Worm (Caenorhabditis elegans) whole organism, late embryonic: Measurements from ENCODE around the gene clec-121.

ENCODE experiments used
- C08G9.2 ChIP-seq: sonication (generic microtip); optimal IDR thresholded peaks from 2 replicates; lab custom pipeline; 2016; ENCODE audit warnings: mild to moderate bottlenecking, missing genetic modification characterization, moderate library complexity, missing compliant biosample characterization
- C38D4.7 ChIP-seq: fragments of 200-800 bp; sonication (Bioruptor generic); optimal IDR thresholded peaks from 2 replicates; lab custom pipeline; 2018; ENCODE audit warnings: mild to moderate bottlenecking, missing genetic modification characterization, moderate library complexity, missing compliant biosample characterization
- K09A11.1 ChIP-seq: sonication (generic microtip); optimal IDR thresholded peaks from 2 replicates; lab custom pipeline; 2017; ENCODE audit warnings: antibody characterized with exemption, mild to moderate bottlenecking, missing genetic modification characterization, missing compliant biosample characterization; ENCODE audit not compliant: insufficient read depth
- Y22D7AL.16 ChIP-seq: sonication (generic microtip); optimal IDR thresholded peaks from 2 replicates; lab custom pipeline; 2016; ENCODE audit warnings: missing genetic modification characterization, missing compliant biosample characterization
- ahr-1 ChIP-seq: sonication (generic microtip); optimal IDR thresholded peaks from 2 replicates; lab custom pipeline; 2016; ENCODE audit warnings: missing genetic modification characterization, missing compliant biosample characterization
- ceh-19 ChIP-seq: fragments of 200-800 bp; sonication (Bioruptor generic); optimal IDR thresholded peaks from 2 replicates; lab custom pipeline; 2018; ENCODE audit warnings: mild to moderate bottlenecking, missing genetic modification characterization, missing compliant biosample characterization
- ceh-30 ChIP-seq: fragments of 150-350 bp; optimal IDR thresholded peaks from 2 replicates; lab custom pipeline; 2014; ENCODE audit warnings: missing biosample characterization, missing genetic modification characterization
- ceh-34 ChIP-seq: sonication (generic microtip); optimal IDR thresholded peaks from 2 replicates; lab custom pipeline; 2016; ENCODE audit warnings: mild to moderate bottlenecking, missing genetic modification characterization, missing compliant biosample characterization
- ceh-45 ChIP-seq: fragments of 200-800 bp; sonication (Bioruptor generic); IDR thresholded peaks from 2 replicates; pipeline ENCODE4 v1.3.6; 2022; ENCODE audit warnings: missing genetic modification reagents, missing genetic modification characterization, missing compliant biosample characterization
- ceh-9 ChIP-seq: sonication (generic microtip); optimal IDR thresholded peaks from 2 replicates; lab custom pipeline; 2016; ENCODE audit warnings: mild to moderate bottlenecking, missing genetic modification characterization, inconsistent platforms, missing compliant biosample characterization
- ets-4 ChIP-seq: sonication (generic microtip); optimal IDR thresholded peaks from 2 replicates; lab custom pipeline; 2016; ENCODE audit warnings: missing genetic modification characterization, missing compliant biosample characterization
- eyg-1 ChIP-seq: sonication (generic microtip); optimal IDR thresholded peaks from 2 replicates; lab custom pipeline; 2016; ENCODE audit warnings: missing genotype, missing genetic modification characterization, missing compliant biosample characterization
- fax-1 ChIP-seq: sonication (generic microtip); optimal IDR thresholded peaks from 2 replicates; lab custom pipeline; 2016; ENCODE audit warnings: missing genotype, missing genetic modification characterization, missing compliant biosample characterization
- fkh-10 ChIP-seq: fragments of 150-350 bp; optimal IDR thresholded peaks from 2 replicates; lab custom pipeline; 2014; ENCODE audit warnings: missing biosample characterization, missing genetic modification reagents, missing genetic modification characterization
- fkh-6 ChIP-seq: sonication (generic microtip); optimal IDR thresholded peaks from 2 replicates; lab custom pipeline; 2016; ENCODE audit warnings: missing genetic modification characterization, missing compliant biosample characterization
- gmeb-2 ChIP-seq: sonication (generic microtip); optimal IDR thresholded peaks from 2 replicates; lab custom pipeline; 2016; ENCODE audit warnings: missing genetic modification characterization, inconsistent platforms, missing compliant biosample characterization
- hlh-13 ChIP-seq: fragments of 200-800 bp; sonication (Bioruptor generic); optimal IDR thresholded peaks from 2 replicates; lab custom pipeline; 2018; ENCODE audit warnings: mild to moderate bottlenecking, missing genetic modification characterization, missing compliant biosample characterization
- hlh-8 ChIP-seq: sonication (generic microtip); optimal IDR thresholded peaks from 2 replicates; lab custom pipeline; 2016; ENCODE audit warnings: missing genotype, missing genetic modification characterization, missing compliant biosample characterization
- mec-3 ChIP-seq: sonication (generic microtip); optimal IDR thresholded peaks from 2 replicates; lab custom pipeline; 2016; ENCODE audit warnings: borderline replicate concordance, missing genetic modification characterization, missing compliant biosample characterization
- nhr-232 ChIP-seq: sonication (generic microtip); optimal IDR thresholded peaks from 2 replicates; lab custom pipeline; 2016; ENCODE audit warnings: missing genetic modification characterization, missing compliant biosample characterization
- pag-3 ChIP-seq: sonication (generic microtip); optimal IDR thresholded peaks from 2 replicates; lab custom pipeline; 2016; ENCODE audit warnings: missing compliant biosample characterization, missing genetic modification characterization, borderline replicate concordance
- pat-9 ChIP-seq: fragments of 200-800 bp; sonication (Bioruptor generic); optimal IDR thresholded peaks from 2 replicates; lab custom pipeline; 2018; ENCODE audit warnings: mild to moderate bottlenecking, missing genetic modification characterization, moderate library complexity, missing compliant biosample characterization
- pax-1 ChIP-seq: fragments of 150-350 bp; optimal IDR thresholded peaks from 2 replicates; lab custom pipeline; 2014; ENCODE audit warnings: missing biosample characterization, missing genetic modification characterization
- pha-4 ChIP-seq: fragments of 150-350 bp; optimal IDR thresholded peaks from 2 replicates; lab custom pipeline; 2018; ENCODE audit warnings: missing biosample characterization, missing genetic modification reagents, missing genetic modification characterization
- pqm-1 ChIP-seq: sonication (generic microtip); optimal IDR thresholded peaks from 2 replicates; lab custom pipeline; 2016; ENCODE audit warnings: missing genetic modification characterization, missing compliant biosample characterization
- pros-1 ChIP-seq: fragments of 150-350 bp; optimal IDR thresholded peaks from 2 replicates; lab custom pipeline; 2014; ENCODE audit warnings: missing biosample characterization, missing genetic modification reagents, missing genetic modification characterization
- rnt-1 ChIP-seq: sonication (generic microtip); optimal IDR thresholded peaks from 2 replicates; lab custom pipeline; 2016; ENCODE audit warnings: missing genetic modification characterization, missing compliant biosample characterization
- sdc-2 ChIP-seq: sonication (generic microtip); optimal IDR thresholded peaks from 2 replicates; lab custom pipeline; 2016; ENCODE audit warnings: missing genotype, missing genetic modification characterization, missing compliant biosample characterization
- sox-4 ChIP-seq: sonication (generic microtip); optimal IDR thresholded peaks from 2 replicates; lab custom pipeline; 2017; ENCODE audit warnings: mild to moderate bottlenecking, missing genetic modification characterization, inconsistent platforms, missing compliant biosample characterization
- tbx-2 ChIP-seq: sonication (generic microtip); optimal IDR thresholded peaks from 2 replicates; lab custom pipeline; 2016; ENCODE audit warnings: missing genetic modification characterization, missing compliant biosample characterization
- tbx-7 ChIP-seq: sonication (generic microtip); optimal IDR thresholded peaks from 2 replicates; lab custom pipeline; 2016; ENCODE audit warnings: missing genotype, missing genetic modification characterization, missing compliant biosample characterization
- ttx-3 ChIP-seq: sonication (generic microtip); optimal IDR thresholded peaks from 2 replicates; lab custom pipeline; 2016; ENCODE audit warnings: missing genetic modification reagents, missing genetic modification characterization, missing compliant biosample characterization
- unc-3 ChIP-seq, 2 experiments: fragments of 200-800 bp in 1 of 2; sonication (Bioruptor generic) in 1 of 2; sonication (generic microtip) in 1 of 2; conservative IDR thresholded peaks in 1 of 2; optimal IDR thresholded peaks in 1 of 2; 2 replicates each; pipeline versions ENCODE4 v1.3.6 to Lab custom; 2016 to 2022; ENCODE audit warnings: missing compliant biosample characterization in 2 of 2, missing genetic modification characterization in 2 of 2, missing genetic modification reagents in 1 of 2
- unc-55 ChIP-seq: sonication (generic microtip); optimal IDR thresholded peaks from 2 replicates; lab custom pipeline; 2017; ENCODE audit warnings: missing biosample characterization, missing genetic modification reagents, missing genetic modification characterization
- zip-5 ChIP-seq: sonication (generic microtip); optimal IDR thresholded peaks from 2 replicates; lab custom pipeline; 2016; ENCODE audit warnings: missing genetic modification characterization, missing compliant biosample characterization
- ztf-16 ChIP-seq: sonication (generic microtip); optimal IDR thresholded peaks from 2 replicates; lab custom pipeline; 2017; ENCODE audit warnings: missing genetic modification characterization, missing compliant biosample characterization

Gene clec-121

DNA sequence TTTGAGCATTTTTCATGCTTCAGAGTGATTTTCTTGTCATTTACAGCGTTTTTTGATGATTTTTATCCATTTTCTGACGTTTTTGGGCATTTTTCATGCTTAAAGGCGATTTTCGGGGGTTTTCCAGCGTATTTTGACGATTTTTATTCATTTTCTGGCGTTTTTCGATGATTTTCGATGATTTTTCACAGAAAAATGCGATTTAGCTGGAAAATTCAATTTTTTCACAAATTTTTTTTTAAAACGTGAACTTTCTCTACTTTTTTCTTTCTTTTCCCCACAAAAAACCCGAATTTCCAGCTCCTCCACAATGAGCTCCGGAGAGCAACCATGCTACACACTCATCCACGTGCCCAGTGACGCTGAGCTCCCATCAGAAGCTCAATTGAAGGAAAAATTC, 23.6 kb upstream of the clec-121 start, which contains the start of gene copb-1:
Gene copb-1 (plus strand): TSS at position 301 of the 400 bp plus-strand sequence.
- TF ChIP-seq sox-4 (tag; lab: Kevin White, UChicago) (no peak), pha-4 (tag; lab: Kevin White, UChicago) (no peak), pat-9 (no peak), ttx-3 (no peak), mec-3 (tag; lab: Kevin White, UChicago) (no peak), ets-4 (tag; lab: Kevin White, UChicago) (no peak), pag-3 (tag; lab: Kevin White, UChicago) (no peak), pax-1 (tag; lab: Kevin White, UChicago) (no peak)

DNA sequence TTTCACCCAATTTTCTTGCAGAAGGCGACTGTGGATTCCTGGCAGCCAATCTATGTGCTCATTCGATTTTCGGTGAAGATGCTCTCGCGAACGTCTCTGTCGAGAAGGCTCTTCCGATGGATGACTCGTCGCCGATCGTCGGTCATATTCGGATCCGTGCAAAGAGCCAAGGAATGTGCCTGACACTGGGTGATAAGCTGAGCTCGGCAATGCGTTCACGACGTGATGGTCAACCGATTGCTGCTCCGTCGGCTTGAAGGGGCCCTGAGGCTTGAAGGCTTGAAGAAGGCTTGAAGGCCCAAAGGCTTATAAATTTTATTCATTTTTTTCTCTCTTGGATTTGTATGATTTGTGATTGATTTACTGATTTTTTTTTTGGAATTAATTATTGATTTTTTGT, 15.0 kb upstream of the clec-121 start:
- TF ChIP-seq ahr-1 (tag; lab: Kevin White, UChicago) (no peak), fkh-10 (no peak), hlh-8 (tag; lab: Kevin White, UChicago) (no peak), tbx-7 (tag; lab: Kevin White, UChicago) (no peak), Y22D7AL.16 (no peak), ceh-45 (GFP tag; lab: Robert Waterston, UW) (no peak), unc-55 (GFP tag; lab: Kevin White, UChicago) (no peak)

DNA sequence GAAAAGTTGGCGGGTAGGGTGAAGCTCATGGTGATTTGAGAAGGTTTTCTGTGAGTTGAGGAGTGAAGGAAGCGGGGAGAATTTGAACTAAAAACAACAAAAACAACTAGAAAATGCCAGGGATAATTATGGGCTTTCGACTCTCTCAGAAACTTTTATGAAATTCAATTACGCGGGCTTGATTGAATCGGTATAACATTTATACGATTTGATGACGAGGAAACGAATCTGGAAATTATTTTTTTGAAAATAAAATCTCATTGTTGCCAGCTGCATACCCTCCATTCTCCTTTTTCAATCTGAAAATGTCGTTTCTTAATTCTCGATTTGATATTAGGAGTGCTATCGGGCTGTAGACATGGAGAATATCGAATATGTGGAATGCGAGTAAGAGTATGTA, 10.8 kb upstream of the clec-121 start, which contains the start of gene srg-21:
Gene srg-21 (minus strand): TSS at position 101 of the 400 bp plus-strand sequence.
- no peak for TF ChIP-seq pqm-1 (tag; lab: Kevin White, UChicago)
- no peak for TF ChIP-seq C08G9.2
- TF ChIP-seq pax-1 (tag; lab: Kevin White, UChicago) = no peak

DNA sequence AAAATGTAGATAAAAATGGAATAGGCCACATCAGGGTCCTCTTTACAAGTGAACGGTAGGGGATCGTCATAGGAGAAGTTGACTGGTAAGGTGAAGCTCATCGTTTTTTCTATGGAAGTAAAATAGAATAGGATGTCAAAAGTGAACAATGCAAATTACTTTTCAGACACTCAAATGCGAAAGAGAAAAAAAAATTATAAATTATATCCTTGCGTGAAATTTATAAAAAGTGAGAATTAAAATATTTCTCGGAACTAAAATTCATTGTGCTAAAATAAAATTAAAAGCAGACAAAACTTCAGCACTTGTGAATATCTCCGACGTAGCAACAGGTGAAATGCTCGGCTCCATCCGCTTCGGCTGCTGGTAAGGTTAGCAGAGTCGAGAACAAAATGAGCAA, 8.8 kb upstream of the clec-121 start, which contains the start of gene srg-22:
Gene srg-22 (minus strand): TSS at position 101 of the 400 bp plus-strand sequence.
- TF ChIP-seq ceh-19 (GFP tag; lab: Kevin White, UChicago) = no peak
- no peak for TF ChIP-seq ceh-34 (tag; lab: Kevin White, UChicago)
- TF ChIP-seq tbx-2 (tag; lab: Kevin White, UChicago) = no peak
- no peak for TF ChIP-seq ttx-3
- TF ChIP-seq gmeb-2 (tag; lab: Kevin White, UChicago) = no peak
- TF ChIP-seq pag-3 (tag; lab: Kevin White, UChicago) = no peak
- no peak for TF ChIP-seq eyg-1 (tag; lab: Kevin White, UChicago)
- no peak for TF ChIP-seq hlh-13 (GFP tag; lab: Kevin White, UChicago)
- no peak for TF ChIP-seq fkh-6 (tag; lab: Kevin White, UChicago)

DNA sequence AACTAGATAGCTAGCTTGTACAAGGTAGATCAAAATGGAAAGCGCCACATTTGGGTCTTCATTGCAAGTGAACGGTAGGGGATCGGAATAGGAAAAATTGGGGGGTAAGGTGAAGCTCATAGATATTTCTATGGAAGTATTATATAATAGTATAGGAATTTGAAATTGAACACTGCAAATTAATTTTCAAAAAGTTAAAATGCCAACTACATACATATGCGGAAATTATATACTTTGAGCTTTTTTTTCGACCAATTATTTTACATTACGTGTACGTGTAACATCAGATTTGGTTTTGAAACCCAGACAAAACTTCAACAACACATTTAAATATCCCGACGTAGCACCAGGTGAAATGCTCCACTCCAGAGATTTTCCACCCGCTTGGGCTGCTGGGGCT, 6.1 kb upstream of the clec-121 start, which contains the start of gene srg-23:
Gene srg-23 (minus strand): TSS at position 101 of the 400 bp plus-strand sequence.
- TF ChIP-seq pax-1 (tag; lab: Kevin White, UChicago) = no peak

DNA sequence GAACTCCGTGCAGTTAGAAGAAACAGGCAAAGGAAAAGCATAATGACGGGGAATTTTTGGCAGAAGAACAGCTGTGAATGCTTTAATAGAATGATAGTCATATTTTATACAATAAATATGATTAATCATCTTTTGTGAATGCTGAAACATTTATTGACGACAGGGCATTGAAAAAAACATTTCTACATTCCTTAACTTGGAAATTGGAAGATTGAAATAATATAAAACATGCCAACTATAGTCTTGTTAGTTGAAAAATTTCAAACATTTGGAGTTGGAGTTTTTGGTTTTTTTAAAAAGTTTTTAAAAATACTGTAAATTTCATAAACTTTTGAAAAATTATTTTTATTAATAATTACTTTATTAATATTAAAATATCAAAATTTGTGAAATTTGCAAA, 5.3 kb upstream of the clec-121 start, which contains the start of gene Y25C1A.14:
Gene Y25C1A.14 (minus strand): TSS at position 101 of the 400 bp plus-strand sequence.
- TF ChIP-seq zip-5 (tag; lab: Kevin White, UChicago) = no peak
- TF ChIP-seq sdc-2 (tag; lab: Kevin White, UChicago) = no peak
- no peak for TF ChIP-seq ceh-30
- no peak for TF ChIP-seq K09A11.1 (tag; lab: Kevin White, UChicago)
- TF ChIP-seq nhr-232 (tag; lab: Kevin White, UChicago) = no peak
- TF ChIP-seq ceh-19 (GFP tag; lab: Kevin White, UChicago) = no peak
- no peak for TF ChIP-seq sox-4 (tag; lab: Kevin White, UChicago)
- no peak for TF ChIP-seq C38D4.7 (GFP tag; lab: Kevin White, UChicago)
- TF ChIP-seq tbx-7 (tag; lab: Kevin White, UChicago) = no peak
- no peak for TF ChIP-seq fax-1
- no peak for TF ChIP-seq ceh-9 (tag; lab: Kevin White, UChicago)
- TF ChIP-seq unc-3 (GFP tag; conservative IDR thresholded peaks at IDR 0.05; lab: Robert Waterston, UW) = no peak
- TF ChIP-seq unc-3 (tag; optimal IDR thresholded peaks at IDR 0.05; lab: Kevin White, UChicago) = no peak
- no peak for TF ChIP-seq pros-1
- TF ChIP-seq ztf-16 (tag; lab: Kevin White, UChicago) = no peak
- TF ChIP-seq rnt-1 (tag; lab: Kevin White, UChicago) = no peak
- no peak for TF ChIP-seq hlh-13 (GFP tag; lab: Kevin White, UChicago)
